Fruit fly (Drosophila melanogaster): ENCODE results near the gene CG13857.

DNA sequence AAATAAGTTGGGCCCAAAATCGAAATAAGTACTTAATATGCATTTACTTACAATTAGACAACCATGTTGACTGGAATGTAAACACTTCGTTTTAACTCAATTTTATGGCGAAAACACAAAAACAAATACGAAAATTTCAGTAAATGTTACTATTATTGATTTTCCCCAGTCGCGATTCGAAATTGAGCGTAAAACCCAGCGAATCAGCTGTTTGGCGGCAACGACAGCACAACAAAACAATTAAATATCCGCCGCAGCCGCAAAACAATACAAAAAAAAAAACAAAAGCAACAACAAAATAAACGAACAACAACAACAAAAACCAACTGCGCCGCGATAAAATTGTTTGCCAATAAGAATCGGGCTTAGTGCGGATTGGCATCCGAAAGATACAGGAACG, 4.3 kb downstream of the CG13857 start, which contains the start of the genes CAH8 and CG7059:
- TF ChIP-seq PHDP (tag; optimal IDR thresholded peaks at IDR 0.05) (no peak), E2f2 (GFP tag; IDR thresholded peaks at IDR 0.05) (no peak)
